Worm (Caenorhabditis elegans): ENCODE results near the gene nkcc-1.

ce11 chrIV:14133400-14133799, 9.5 kb upstream of the nkcc-1 start:
- TF ChIP-seq snpc-4 (tag; optimal IDR thresholded peaks at IDR 0.05) (no peak), ztf-4 (tag; optimal IDR thresholded peaks at IDR 0.05) (no peak), nhr-11 (tag; optimal IDR thresholded peaks at IDR 0.05) (no peak), nhr-237 (tag; optimal IDR thresholded peaks at IDR 0.05) (no peak), egl-27 (tag; optimal IDR thresholded peaks at IDR 0.05) (no peak), alr-1 (tag; optimal IDR thresholded peaks at IDR 0.05) (no peak), nhr-10 (tag; optimal IDR thresholded peaks at IDR 0.05) (no peak), skn-1 (tag; optimal IDR thresholded peaks at IDR 0.05) (no peak), nhr-6 (tag; optimal IDR thresholded peaks at IDR 0.05) (no peak), fos-1 (tag; optimal IDR thresholded peaks at IDR 0.05) (no peak), crh-2 (tag; optimal IDR thresholded peaks at IDR 0.05) (no peak), nhr-129 (tag; optimal IDR thresholded peaks at IDR 0.05) (no peak)
